Worm (Caenorhabditis elegans) whole organism, dauer: ENCODE measurements around the gene T22B7.8.

Experiments used
- unc-62 ChIP-seq: sonication (generic microtip); optimal IDR thresholded peaks from 2 replicates; lab custom pipeline; 2017; ENCODE audit warnings: missing biosample characterization, missing genetic modification reagents, missing genetic modification characterization

The T22B7.8 gene

DNA sequence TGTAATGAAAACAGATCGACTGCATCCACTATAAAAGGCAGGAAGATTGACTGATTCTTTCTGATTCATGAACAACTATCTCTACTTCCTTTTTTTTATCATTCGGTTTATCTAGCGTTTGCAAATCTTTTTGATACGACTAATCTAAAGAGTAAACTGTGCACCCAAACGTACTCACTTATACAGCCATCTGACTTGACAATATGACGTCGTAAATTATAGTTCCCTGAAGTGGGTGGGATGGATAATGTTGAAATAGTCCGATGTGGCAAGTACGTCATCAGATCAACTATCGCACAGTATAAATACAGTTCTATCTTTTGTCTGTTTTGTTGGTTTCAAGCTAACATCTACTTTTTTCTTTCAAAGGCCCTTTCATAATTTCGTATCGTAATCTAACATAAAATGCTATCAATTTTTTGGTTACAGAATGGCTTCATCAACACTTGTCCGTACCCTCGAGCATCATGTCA, 15.3 kb downstream of the T22B7.8 start, which contains the start of gene T22B7.3:
T22B7.3 (plus strand) TSS at position 423 of the 473 bp plus-strand sequence.
- TF ChIP-seq unc-62 (GFP tag; lab: Kevin White, UChicago) = no peak

DNA sequence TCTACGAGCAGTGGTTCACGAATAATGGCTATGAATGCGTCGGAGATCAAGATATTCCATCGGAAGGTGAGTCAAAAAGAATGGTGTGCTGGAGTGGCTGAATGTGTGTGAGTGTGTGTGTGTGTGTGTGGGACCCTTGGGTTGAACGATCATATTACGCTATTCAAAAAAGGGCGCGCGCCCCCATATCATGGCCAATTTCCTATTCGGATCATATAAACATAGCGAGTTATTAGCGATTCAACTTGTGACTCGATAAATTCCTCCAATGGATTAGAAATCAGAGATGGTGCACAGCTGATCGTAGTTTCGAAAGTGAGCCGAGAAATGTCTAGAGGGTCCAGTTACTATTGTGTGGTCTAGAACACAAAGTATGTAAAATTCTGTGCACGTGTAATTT, 16.2 kb downstream of the T22B7.8 start, which contains the start of gene srv-7:
srv-7 (minus strand) TSS at position 101 of the 400 bp plus-strand sequence.
- no peak for TF ChIP-seq unc-62 (GFP tag; lab: Kevin White, UChicago)

DNA sequence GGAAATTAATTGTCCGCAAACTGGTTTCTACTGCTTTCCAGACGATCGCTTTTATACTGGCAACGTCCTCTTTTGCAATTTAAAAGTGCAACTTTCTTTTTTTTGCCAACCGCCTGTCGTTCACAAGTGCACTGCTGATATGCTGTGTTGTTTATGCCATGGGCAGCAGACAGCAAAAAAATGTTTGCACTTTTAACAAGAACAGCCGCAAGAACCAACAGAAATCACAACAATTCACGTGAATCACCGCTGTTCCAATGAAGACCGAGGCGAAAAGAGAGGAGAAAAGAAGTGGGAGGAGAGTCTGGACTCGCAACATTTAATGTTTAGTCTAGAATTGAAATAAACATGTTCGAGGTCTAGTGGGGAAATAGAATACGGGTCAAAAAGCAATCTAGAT, 22.1 kb downstream of the T22B7.8 start, which contains the start of gene T22B7.7:
T22B7.7 (minus strand) TSS at position 262 of the 400 bp plus-strand sequence.
- TF ChIP-seq unc-62 (GFP tag; lab: Kevin White, UChicago) = no peak

DNA sequence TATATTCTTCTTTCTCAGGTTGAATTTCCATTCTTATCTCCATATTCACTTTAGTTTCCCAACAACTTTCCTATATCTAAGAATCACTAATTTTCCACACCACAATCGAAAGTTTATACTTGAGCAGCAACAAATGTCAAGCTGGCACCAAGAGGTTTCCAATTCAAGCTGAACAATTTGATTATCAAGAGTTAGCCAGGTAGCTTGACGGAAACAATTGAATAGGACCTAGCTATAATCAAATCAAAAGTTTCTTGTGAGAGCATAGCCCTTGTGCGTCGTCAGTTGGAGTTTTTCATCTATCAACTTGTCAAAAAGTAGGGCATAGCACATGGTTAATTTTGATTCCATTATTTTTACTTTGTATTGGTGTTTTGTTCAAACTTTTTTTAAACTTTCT, 23.9 kb downstream of the T22B7.8 start:
- TF ChIP-seq unc-62 (GFP tag; lab: Kevin White, UChicago) = no peak

DNA sequence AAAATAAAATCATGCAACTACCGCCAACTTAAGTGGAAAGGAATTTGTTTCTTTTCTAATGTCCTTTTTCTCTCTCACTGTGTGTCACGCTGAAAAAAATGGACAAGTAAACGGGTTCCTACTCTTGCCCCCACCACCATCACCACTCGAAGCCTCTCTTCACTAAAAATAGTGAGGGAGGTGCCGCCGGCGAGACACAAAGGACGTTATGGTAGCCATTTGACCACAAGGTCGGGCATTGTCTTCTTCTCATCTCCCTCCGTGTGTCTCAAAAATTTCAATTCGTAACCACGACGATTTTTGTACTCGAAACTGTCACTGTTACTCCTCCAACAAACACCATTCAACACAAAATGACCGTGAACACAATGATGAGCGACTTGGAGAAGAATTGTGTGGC, 27.9 kb downstream of the T22B7.8 start, which contains the start of gene T22B7.22:
T22B7.22 (plus strand) TSS at position 354 of the 400 bp plus-strand sequence.
- no peak for TF ChIP-seq unc-62 (GFP tag; lab: Kevin White, UChicago)

DNA sequence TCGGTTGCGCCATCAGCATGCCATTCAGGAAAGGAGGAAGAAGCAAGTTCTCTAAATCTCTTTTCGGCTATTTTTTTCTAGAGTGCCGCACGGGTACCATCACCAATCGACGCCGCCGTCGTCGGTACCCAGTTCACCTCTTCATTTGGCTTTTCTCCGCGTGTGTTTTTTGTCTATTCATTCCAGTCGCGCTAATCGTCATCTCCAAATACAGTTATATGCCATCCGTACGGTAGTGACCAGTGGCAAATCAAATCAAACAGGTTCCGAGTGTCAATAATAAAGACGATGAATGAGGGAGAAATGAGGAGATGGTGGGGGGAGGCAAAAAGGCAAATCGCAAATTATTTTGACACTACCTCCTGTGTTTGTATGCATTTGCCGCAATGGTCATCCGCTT, 29.5 kb downstream of the T22B7.8 start:
- no peak for TF ChIP-seq unc-62 (GFP tag; lab: Kevin White, UChicago)

DNA sequence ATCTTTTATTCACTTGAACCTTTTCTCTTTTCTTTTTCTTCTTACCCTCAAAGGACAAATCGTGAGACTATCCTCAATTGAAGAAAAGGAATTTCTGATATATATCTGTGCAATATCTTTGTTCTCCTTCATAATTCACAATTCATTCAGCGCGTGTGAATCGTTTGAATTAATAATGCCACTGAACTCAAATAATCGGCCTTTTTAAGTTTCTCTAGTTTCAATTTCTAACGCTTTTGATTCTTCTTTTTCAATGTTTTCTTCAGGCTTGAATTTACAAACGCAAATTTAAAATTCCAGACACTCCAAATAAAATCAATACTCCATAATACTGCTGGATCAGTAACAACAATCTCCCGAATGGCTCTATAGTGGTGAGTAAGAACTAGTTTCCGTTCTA, 31.8 kb downstream of the T22B7.8 start, which contains the start of gene egl-13:
egl-13 (plus strand) TSS at position 301 of the 400 bp plus-strand sequence.
- TF ChIP-seq unc-62 (GFP tag; lab: Kevin White, UChicago) = no peak

DNA sequence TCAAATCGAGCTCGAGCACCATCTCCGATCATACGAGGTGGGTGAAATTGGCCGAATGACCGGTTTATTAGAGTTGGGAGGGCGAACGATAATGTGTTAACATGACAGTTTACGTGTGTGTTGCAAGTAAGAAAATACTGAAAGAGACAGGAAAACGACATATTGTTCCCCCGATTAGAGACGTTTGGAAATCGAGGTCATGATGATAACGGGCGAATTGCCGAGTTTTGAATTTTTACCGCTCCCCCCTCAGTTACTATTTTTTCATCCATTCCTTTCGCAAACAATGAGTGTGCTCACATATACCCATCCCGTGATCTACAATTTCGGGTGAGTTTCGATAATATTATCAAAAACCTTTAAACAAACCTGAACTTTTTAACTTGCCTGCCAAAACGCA, 38.0 kb downstream of the T22B7.8 start:
- no peak for TF ChIP-seq unc-62 (GFP tag; lab: Kevin White, UChicago)

DNA sequence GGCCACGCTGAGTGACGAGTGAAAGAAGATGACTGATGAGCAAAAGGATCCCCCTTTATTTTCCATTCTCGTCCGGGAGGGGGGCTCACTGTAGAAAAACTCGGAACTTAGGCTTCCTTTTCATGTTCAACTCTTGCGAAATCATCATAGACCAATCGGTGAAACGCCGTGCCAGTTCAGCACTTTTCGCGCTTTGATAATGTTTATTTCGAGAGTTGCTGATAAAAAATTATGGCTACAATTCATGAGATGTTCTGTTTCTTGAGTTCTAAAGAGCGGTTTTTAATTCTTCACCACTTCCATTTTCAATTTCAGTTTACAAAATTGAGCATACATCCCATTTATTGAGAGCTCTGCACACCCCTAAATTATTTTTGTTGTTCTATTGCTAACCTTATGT, 39.1 kb downstream of the T22B7.8 start:
- no peak for TF ChIP-seq unc-62 (GFP tag; lab: Kevin White, UChicago)

DNA sequence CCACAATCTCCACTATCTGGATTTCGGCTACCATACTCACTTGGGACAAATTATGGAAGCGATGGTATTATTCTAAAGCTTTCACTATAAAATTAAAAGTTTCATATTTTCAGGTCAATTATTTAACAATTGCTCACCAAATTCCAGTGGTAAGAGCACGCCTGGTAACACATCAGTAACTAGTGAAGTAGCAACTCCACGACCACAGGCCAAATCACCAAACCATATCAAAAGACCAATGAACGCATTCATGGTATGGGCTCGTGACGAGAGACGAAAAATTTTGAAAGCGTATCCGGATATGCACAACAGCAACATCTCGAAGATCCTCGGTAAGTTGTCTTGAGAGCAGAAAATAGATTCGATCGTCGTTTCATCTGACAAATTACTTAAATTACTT, 40.9 kb downstream of the T22B7.8 start:
- no peak for TF ChIP-seq unc-62 (GFP tag; lab: Kevin White, UChicago)

DNA sequence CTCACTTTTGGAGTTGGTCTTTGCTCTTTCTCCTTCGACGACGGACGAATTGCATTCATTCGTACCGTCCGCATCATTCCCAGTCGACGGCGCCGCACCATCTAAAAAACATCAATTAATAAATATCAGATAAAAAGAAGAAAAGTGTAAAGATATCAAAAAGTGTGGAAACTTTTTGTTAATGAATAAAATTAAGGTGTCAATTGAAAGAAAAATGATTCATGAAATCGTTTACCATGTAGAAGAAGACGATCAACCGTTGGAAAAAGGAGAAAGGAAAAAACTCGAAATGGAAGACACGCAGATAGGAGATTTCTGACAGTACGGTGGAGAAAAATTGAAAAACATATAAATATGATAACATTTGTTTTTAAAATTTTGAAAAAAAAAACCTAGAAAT, 48.4 kb downstream of the T22B7.8 start, which contains the start of gene set-19:
set-19 (minus strand) TSS at position 101 of the 400 bp plus-strand sequence.
- no peak for TF ChIP-seq unc-62 (GFP tag; lab: Kevin White, UChicago)

DNA sequence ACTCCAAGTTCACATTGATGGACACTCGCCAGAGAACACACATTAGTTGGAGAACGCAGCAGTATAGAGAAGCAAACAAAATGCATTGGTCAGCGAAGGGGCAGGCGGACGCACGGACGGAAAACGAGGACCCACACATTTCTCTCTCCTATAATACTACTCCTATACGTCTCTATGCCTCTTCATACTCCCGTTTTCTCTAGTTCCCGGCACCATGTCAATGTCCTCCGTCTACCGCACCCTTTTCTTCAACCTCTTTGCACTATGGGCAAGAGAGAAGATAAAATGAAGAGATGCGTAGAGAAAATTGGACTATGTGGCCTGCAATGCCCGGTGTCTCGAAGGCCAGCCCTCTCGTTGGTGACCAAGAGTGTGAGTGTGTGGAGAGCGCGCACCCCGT, 54.3 kb downstream of the T22B7.8 start, which contains the start of gene set-20:
set-20 (minus strand) TSS at position 94 of the 400 bp plus-strand sequence.
- no peak for TF ChIP-seq unc-62 (GFP tag; lab: Kevin White, UChicago)
